Fruit fly (Drosophila melanogaster) whole organism, embryonic: Measurements from ENCODE around the gene CG1703.

Experiments used
- Ada2b ChIP-seq: fragments of 200-800 bp; sonication (Bioruptor generic); IDR thresholded peaks from 2 replicates; pipeline ENCODE4 v1.3.6; 2022; ENCODE audit warnings: missing biosample characterization, missing genetic modification characterization
- CG10565 ChIP-seq: fragments of 200-800 bp; sonication (Bioruptor generic); optimal IDR thresholded peaks from 3 replicates; lab custom pipeline; 2016; ENCODE audit warnings: missing biosample characterization, mild to moderate bottlenecking, missing genetic modification characterization
- CG11695 ChIP-seq: fragments of 200-800 bp; sonication (Bioruptor generic); IDR thresholded peaks from 3 replicates; pipeline ENCODE4 v1.3.6; 2022; ENCODE audit warnings: missing biosample characterization, missing genetic modification characterization
- CG12219 ChIP-seq: fragments of 200-800 bp; sonication (Bioruptor generic); optimal IDR thresholded peaks from 3 replicates; lab custom pipeline; 2018; ENCODE audit warnings: missing biosample characterization, mild to moderate bottlenecking, missing genetic modification characterization
- CG1233 ChIP-seq: fragments of 200-800 bp; sonication (Bioruptor generic); optimal IDR thresholded peaks from 4 replicates; lab custom pipeline; 2018; ENCODE audit warnings: missing biosample characterization, mild to moderate bottlenecking, missing genetic modification characterization
- CG12769 ChIP-seq: fragments of 200-800 bp; sonication (Bioruptor generic); optimal IDR thresholded peaks from 2 replicates; lab custom pipeline; 2019; ENCODE audit warnings: missing biosample characterization, mild to moderate bottlenecking, missing genetic modification characterization, moderate library complexity
- CG13123 ChIP-seq: fragments of 200-800 bp; sonication (Bioruptor generic); optimal IDR thresholded peaks from 2 replicates; lab custom pipeline; 2016; ENCODE audit warnings: missing biosample characterization, missing genetic modification characterization
- CG13624 ChIP-seq: fragments of 200-800 bp; sonication (Bioruptor generic); optimal IDR thresholded peaks from 2 replicates; lab custom pipeline; 2016; ENCODE audit warnings: missing biosample characterization, missing genetic modification characterization
- CG13775 ChIP-seq: fragments of 200-800 bp; sonication (Bioruptor generic); optimal IDR thresholded peaks from 3 replicates; lab custom pipeline; 2017; ENCODE audit warnings: missing biosample characterization, mild to moderate bottlenecking, missing genetic modification characterization
- CG14014 ChIP-seq: fragments of 200-800 bp; sonication (Bioruptor generic); IDR thresholded peaks from 2 replicates; pipeline ENCODE4 v1.3.6; 2022; ENCODE audit warnings: missing biosample characterization, missing genetic modification characterization
- CG14965 ChIP-seq: fragments of 200-800 bp; sonication (Bioruptor generic); optimal IDR thresholded peaks from 2 replicates; lab custom pipeline; 2016; ENCODE audit warnings: missing biosample characterization, missing genetic modification characterization, borderline replicate concordance
- CG1602 ChIP-seq: fragments of 200-800 bp; sonication (Bioruptor generic); optimal IDR thresholded peaks from 3 replicates; lab custom pipeline; 2016; ENCODE audit warnings: missing biosample characterization, missing genetic modification characterization
- CG17829 ChIP-seq: fragments of 200-800 bp; optimal IDR thresholded peaks from 2 replicates; lab custom pipeline; 2019; ENCODE audit warnings: missing biosample characterization, mild to moderate bottlenecking, missing genetic modification characterization, moderate library complexity
- CG2120 ChIP-seq: fragments of 200-800 bp; sonication (Bioruptor generic); optimal IDR thresholded peaks from 3 replicates; lab custom pipeline; 2016; ENCODE audit warnings: missing biosample characterization, missing genetic modification characterization
- CG2889 ChIP-seq: fragments of 200-800 bp; sonication (Bioruptor generic); IDR thresholded peaks from 3 replicates; pipeline ENCODE4 v1.3.6; 2022; ENCODE audit warnings: missing biosample characterization, missing genetic modification characterization
- CG33557 ChIP-seq: fragments of 200-800 bp; sonication (Bioruptor generic); optimal IDR thresholded peaks from 2 replicates; lab custom pipeline; 2019; ENCODE audit warnings: missing biosample characterization, mild to moderate bottlenecking, missing genetic modification characterization, moderate library complexity
- CG4328 ChIP-seq: fragments of 200-800 bp; sonication (Bioruptor generic); optimal IDR thresholded peaks from 3 replicates; lab custom pipeline; 2017; ENCODE audit warnings: missing biosample characterization, missing genetic modification reagents, missing genetic modification characterization
- CG4424 ChIP-seq: fragments of 200-800 bp; sonication (Bioruptor generic); optimal IDR thresholded peaks from 3 replicates; lab custom pipeline; 2016; ENCODE audit warnings: missing biosample characterization, missing genetic modification characterization
- CG4707 ChIP-seq: fragments of 200-800 bp; sonication (Bioruptor generic); optimal IDR thresholded peaks from 2 replicates; lab custom pipeline; 2018; ENCODE audit warnings: missing biosample characterization, mild to moderate bottlenecking, missing genetic modification characterization, moderate library complexity
- CG4730 ChIP-seq: fragments of 200-800 bp; sonication (Bioruptor generic); IDR thresholded peaks from 2 replicates; pipeline ENCODE4 v1.3.6; 2022; ENCODE audit warnings: missing biosample characterization, missing genetic modification characterization
- CG5180 ChIP-seq: fragments of 200-800 bp; sonication (Bioruptor generic); optimal IDR thresholded peaks from 3 replicates; lab custom pipeline; 2017; ENCODE audit warnings: missing biosample characterization, missing genetic modification characterization, mild to moderate bottlenecking, moderate library complexity, missing genetic modification reagents
- CG6683 ChIP-seq: fragments of 200-800 bp; sonication (Bioruptor generic); optimal IDR thresholded peaks from 2 replicates; lab custom pipeline; 2017; ENCODE audit warnings: missing biosample characterization, mild to moderate bottlenecking, missing genetic modification characterization, missing genetic modification reagents
- CG6791 ChIP-seq: fragments of 200-800 bp; sonication (Bioruptor generic); IDR thresholded peaks from 3 replicates; pipeline ENCODE4 v1.3.6; 2022; ENCODE audit warnings: missing biosample characterization, missing genetic modification characterization; ENCODE audit not compliant: partially characterized antibody
- CG7372 ChIP-seq: fragments of 200-800 bp; sonication (Bioruptor generic); IDR thresholded peaks from 2 replicates; pipeline ENCODE4 v1.3.6; 2022; ENCODE audit warnings: missing biosample characterization, missing genetic modification characterization
- CG9876 ChIP-seq: fragments of 200-800 bp; sonication (Bioruptor generic); optimal IDR thresholded peaks from 2 replicates; lab custom pipeline; 2016; ENCODE audit warnings: missing biosample characterization, missing genetic modification characterization
- CTCF ChIP-seq: fragments of 200-800 bp; sonication (Bioruptor generic); optimal IDR thresholded peaks from 2 replicates; lab custom pipeline; 2017; ENCODE audit warnings: missing biosample characterization, mild to moderate bottlenecking, missing genetic modification characterization, moderate library complexity
- HLH54F ChIP-seq: fragments of 200-800 bp; sonication (Bioruptor generic); optimal IDR thresholded peaks from 3 replicates; lab custom pipeline; 2016; ENCODE audit warnings: missing biosample characterization, missing genetic modification characterization
- Hand ChIP-seq: fragments of 200-800 bp; sonication (Bioruptor generic); optimal IDR thresholded peaks from 2 replicates; lab custom pipeline; 2017; ENCODE audit warnings: mild to moderate bottlenecking, missing biosample characterization, missing genetic modification reagents, missing genetic modification characterization
- Hsf ChIP-seq: fragments of 200-800 bp; sonication (Bioruptor generic); optimal IDR thresholded peaks from 3 replicates; lab custom pipeline; 2016; ENCODE audit warnings: missing biosample characterization, missing genetic modification characterization
- Mes4 ChIP-seq: fragments of 200-800 bp; sonication (Bioruptor generic); optimal IDR thresholded peaks from 2 replicates; lab custom pipeline; 2016; ENCODE audit warnings: missing biosample characterization, missing genetic modification characterization
- NfI ChIP-seq: fragments of 200-800 bp; sonication (Bioruptor generic); optimal IDR thresholded peaks from 3 replicates; lab custom pipeline; 2018; ENCODE audit warnings: missing biosample characterization, mild to moderate bottlenecking, missing genetic modification characterization, moderate library complexity
- PHDP ChIP-seq: fragments of 200-800 bp; sonication (Bioruptor generic); optimal IDR thresholded peaks from 3 replicates; lab custom pipeline; 2018; ENCODE audit warnings: missing biosample characterization, mild to moderate bottlenecking, missing genetic modification characterization, moderate library complexity
- Ptx1 ChIP-seq: fragments of 200-800 bp; sonication (Bioruptor generic); IDR thresholded peaks from 2 replicates; pipeline ENCODE4 v1.3.6; 2022; ENCODE audit warnings: missing biosample characterization, missing genetic modification characterization
- Ssrp ChIP-seq: fragments of 200-800 bp; sonication (Bioruptor generic); optimal IDR thresholded peaks from 2 replicates; lab custom pipeline; 2018; ENCODE audit warnings: missing biosample characterization, mild to moderate bottlenecking, missing genetic modification characterization, moderate library complexity
- Trl ChIP-seq, 3 experiments: fragments of >200 bp in 2 of 3; fragments of 200-800 bp in 1 of 3; sonication (Bioruptor generic) in 1 of 3; optimal IDR thresholded peaks; 2 replicates in 1 of 3; 3 replicates in 2 of 3; lab custom pipeline; 2016 to 2017; ENCODE audit warnings: missing biosample characterization in 1 of 3, missing genetic modification characterization in 1 of 3
- abd-A ChIP-seq: fragments of 200-800 bp; sonication (Bioruptor generic); optimal IDR thresholded peaks from 3 replicates; lab custom pipeline; 2019; ENCODE audit warnings: missing biosample characterization, mild to moderate bottlenecking, missing genetic modification characterization, moderate library complexity
- amos ChIP-seq: fragments of 200-800 bp; sonication (Bioruptor generic); IDR thresholded peaks from 2 replicates; pipeline ENCODE4 v1.3.6; 2022; ENCODE audit warnings: missing biosample characterization, missing genetic modification characterization; ENCODE audit not compliant: partially characterized antibody
- cg ChIP-seq: fragments of 200-800 bp; sonication (Bioruptor generic); optimal IDR thresholded peaks from 3 replicates; lab custom pipeline; 2019; ENCODE audit warnings: missing biosample characterization, mild to moderate bottlenecking, missing genetic modification characterization, moderate library complexity
- chm ChIP-seq: fragments of 200-800 bp; sonication (Bioruptor generic); IDR thresholded peaks from 2 replicates; pipeline ENCODE4 v1.3.6; 2022; ENCODE audit warnings: missing biosample characterization, missing genetic modification characterization
- corto ChIP-seq: fragments of 200-800 bp; sonication (Bioruptor generic); optimal IDR thresholded peaks from 2 replicates; lab custom pipeline; 2016; ENCODE audit warnings: missing biosample characterization, mild to moderate bottlenecking, missing genetic modification characterization, moderate library complexity
- dimm ChIP-seq: fragments of 200-800 bp; sonication (Bioruptor generic); IDR thresholded peaks from 2 replicates; pipeline ENCODE4 v1.3.6; 2022; ENCODE audit warnings: missing biosample characterization, missing genetic modification characterization
- emc ChIP-seq: fragments of 200-800 bp; sonication (Bioruptor generic); optimal IDR thresholded peaks from 2 replicates; lab custom pipeline; 2016; ENCODE audit warnings: missing biosample characterization, missing genetic modification characterization
- hth ChIP-seq: fragments of >200 bp; optimal IDR thresholded peaks from 2 replicates; lab custom pipeline; 2017; ENCODE audit warnings: inconsistent platforms
- nau ChIP-seq: fragments of 200-800 bp; sonication (Bioruptor generic); optimal IDR thresholded peaks from 3 replicates; lab custom pipeline; 2017; ENCODE audit warnings: missing biosample characterization, mild to moderate bottlenecking, missing genetic modification characterization, missing genetic modification reagents
- pfk ChIP-seq: fragments of 200-800 bp; sonication (Bioruptor generic); optimal IDR thresholded peaks from 2 replicates; lab custom pipeline; 2018; ENCODE audit warnings: missing biosample characterization, mild to moderate bottlenecking, missing genetic modification characterization, moderate library complexity
- sim ChIP-seq: fragments of 200-800 bp; sonication (Bioruptor generic); IDR thresholded peaks from 2 replicates; pipeline ENCODE4 v1.3.6; 2022; ENCODE audit warnings: missing biosample characterization, missing genetic modification characterization
- sqz ChIP-seq: fragments of 200-800 bp; sonication (Bioruptor generic); optimal IDR thresholded peaks from 3 replicates; lab custom pipeline; 2018; ENCODE audit warnings: missing biosample characterization, mild to moderate bottlenecking, missing genetic modification characterization
- stwl ChIP-seq: fragments of 200-800 bp; sonication (Bioruptor generic); optimal IDR thresholded peaks from 3 replicates; lab custom pipeline; 2018; ENCODE audit warnings: missing biosample characterization, mild to moderate bottlenecking, missing genetic modification characterization, moderate library complexity
- tio ChIP-seq: fragments of 200-800 bp; sonication (Bioruptor generic); optimal IDR thresholded peaks from 2 replicates; lab custom pipeline; 2017; ENCODE audit warnings: missing biosample characterization, missing genetic modification characterization, inconsistent platforms
- tx ChIP-seq: fragments of 200-800 bp; sonication (Bioruptor generic); optimal IDR thresholded peaks from 2 replicates; lab custom pipeline; 2016; ENCODE audit warnings: missing biosample characterization, missing genetic modification characterization
- wor ChIP-seq: fragments of 200-800 bp; sonication (Bioruptor generic); IDR thresholded peaks from 2 replicates; pipeline ENCODE4 v1.3.6; 2022; ENCODE audit warnings: missing biosample characterization, missing genetic modification characterization
- zfh2 ChIP-seq: fragments of 200-800 bp; sonication (Bioruptor generic); optimal IDR thresholded peaks from 2 replicates; lab custom pipeline; 2016; ENCODE audit warnings: missing biosample characterization, missing genetic modification characterization

The CG1703 gene

dm6 chrX:11611645-11612079, at the start of gene CG1703, which contains the start of gene CG2247:
Gene CG1703, plus strand, starts transcription at chrX:11611927.
Gene CG2247, minus strand, starts transcription at chrX:11611652.
- TF ChIP-seq CG2889 = no peak
- no peak for TF ChIP-seq Ptx1 (GFP tag; lab: Robert Waterston, UW)
- peak; percentile 74 for TF ChIP-seq stwl (tag; lab: Kevin White, UChicago)
- no peak for TF ChIP-seq Ada2b (GFP tag; lab: Robert Waterston, UW)
- TF ChIP-seq CG13775 (GFP tag; lab: Kevin White, UChicago) = peak; percentile 34
- TF ChIP-seq CG12769 = no peak
- TF ChIP-seq amos (GFP tag; lab: Robert Waterston, UW) = peak; percentile 82
- no peak for TF ChIP-seq CG5180 (GFP tag; lab: Kevin White, UChicago)
- no peak for TF ChIP-seq CG4424 (GFP tag; lab: Kevin White, UChicago)
- no peak for TF ChIP-seq CG12219 (GFP tag; lab: Kevin White, UChicago)
- no peak for TF ChIP-seq zfh2 (GFP tag; lab: Kevin White, UChicago)
- no peak for TF ChIP-seq dimm (GFP tag; lab: Robert Waterston, UW)
- no peak for TF ChIP-seq CG1602 (GFP tag; lab: Kevin White, UChicago)
- TF ChIP-seq CG10565 (GFP tag; lab: Kevin White, UChicago) = no peak
- TF ChIP-seq CG33557 (GFP tag; lab: Kevin White, UChicago) = no peak
- peak; percentile 48 for TF ChIP-seq pfk (GFP tag; lab: Kevin White, UChicago)
- TF ChIP-seq CG14014 (GFP tag; lab: Robert Waterston, UW) = no peak
- no peak for TF ChIP-seq Trl (optimal IDR thresholded peaks at IDR 0.05; lab: Kevin White, UChicago)
- no peak for TF ChIP-seq Trl (GFP tag; optimal IDR thresholded peaks at IDR 0.05; lab: Kevin White, UChicago)
- no peak for TF ChIP-seq Mes4 (GFP tag; lab: Kevin White, UChicago)
- no peak for TF ChIP-seq CG2120 (GFP tag; lab: Kevin White, UChicago)
- no peak for TF ChIP-seq CG4730 (GFP tag; lab: Robert Waterston, UW)
- peak; percentile 72; the same call in 2 of the 3 replicates for TF ChIP-seq CG6791 (GFP tag; lab: Robert Waterston, UW)
- TF ChIP-seq CG17829 (tag; lab: Kevin White, UChicago) = peak; percentile 55
- TF ChIP-seq CG9876 (GFP tag; lab: Kevin White, UChicago) = no peak
- no peak for TF ChIP-seq chm
- TF ChIP-seq PHDP = no peak
- TF ChIP-seq CTCF (GFP tag; lab: Kevin White, UChicago) = peak; percentile 40
- TF ChIP-seq CG7372 = no peak
- TF ChIP-seq CG4328 = no peak
- TF ChIP-seq Hsf (GFP tag; lab: Kevin White, UChicago) = no peak
- no peak for TF ChIP-seq cg (GFP tag; lab: Kevin White, UChicago)
- TF ChIP-seq wor = no peak
- TF ChIP-seq sim (GFP tag; lab: Robert Waterston, UW) = no peak
- no peak for TF ChIP-seq CG11695
- no peak for TF ChIP-seq corto (GFP tag; lab: Kevin White, UChicago)
- TF ChIP-seq NfI (GFP tag; lab: Kevin White, UChicago) = no peak
- TF ChIP-seq tio = no peak
- TF ChIP-seq CG6683 (GFP tag; lab: Kevin White, UChicago) = no peak
- no peak for TF ChIP-seq CG13123 (GFP tag; lab: Kevin White, UChicago)
- no peak for TF ChIP-seq sqz (GFP tag; lab: Kevin White, UChicago)
- TF ChIP-seq hth (lab: Kevin White, UChicago) = no peak
- TF ChIP-seq CG4707 (GFP tag; lab: Kevin White, UChicago) = no peak
- no peak for TF ChIP-seq Ssrp
- TF ChIP-seq CG13624 (GFP tag; lab: Kevin White, UChicago) = no peak
- TF ChIP-seq nau (GFP tag; lab: Kevin White, UChicago) = no peak
- TF ChIP-seq Hand (GFP tag; lab: Kevin White, UChicago) = no peak
- TF ChIP-seq abd-A (tag; lab: Kevin White, UChicago) = no peak
- TF ChIP-seq CG1233 = no peak
- no peak for TF ChIP-seq emc (GFP tag; lab: Kevin White, UChicago)
- TF ChIP-seq CG14965 (GFP tag; lab: Kevin White, UChicago) = no peak
- TF ChIP-seq tx = no peak
- no peak for TF ChIP-seq HLH54F (GFP tag; lab: Kevin White, UChicago)
